Fruit fly (Drosophila melanogaster) whole organism, prepupa: ENCODE data around the gene pod1.

Experiments
- Blimp-1 ChIP-seq: fragments of 200-800 bp; sonication (Bioruptor generic); optimal IDR thresholded peaks from 3 replicates; lab custom pipeline; 2017; ENCODE audit warnings: missing biosample characterization, missing genetic modification characterization, mild to moderate bottlenecking, moderate library complexity, missing genetic modification reagents
- CG10631 ChIP-seq: fragments of 200-800 bp; sonication (Bioruptor generic); optimal IDR thresholded peaks from 2 replicates; lab custom pipeline; 2016; ENCODE audit warnings: missing biosample characterization, missing genetic modification characterization
- CG10669 ChIP-seq: fragments of 200-800 bp; sonication (Bioruptor generic); optimal IDR thresholded peaks from 3 replicates; lab custom pipeline; 2018; ENCODE audit warnings: missing biosample characterization, mild to moderate bottlenecking, missing genetic modification characterization, moderate library complexity
- CG11294 ChIP-seq: fragments of 200-800 bp; sonication (Bioruptor generic); IDR thresholded peaks from 2 replicates; pipeline ENCODE4 v1.3.6; 2022; ENCODE audit warnings: missing biosample characterization, missing genetic modification characterization
- CG11762 ChIP-seq: fragments of 200-800 bp; sonication (Bioruptor generic); optimal IDR thresholded peaks from 3 replicates; lab custom pipeline; 2016; ENCODE audit warnings: missing biosample characterization, missing genetic modification characterization; ENCODE audit not compliant: insufficient read depth
- CG11902 ChIP-seq: fragments of 200-800 bp; sonication (Bioruptor generic); optimal IDR thresholded peaks from 3 replicates; lab custom pipeline; 2016; ENCODE audit warnings: missing biosample characterization, missing genetic modification characterization
- CG15336 ChIP-seq: fragments of 200-800 bp; sonication (Bioruptor generic); IDR thresholded peaks from 2 replicates; pipeline ENCODE4 v1.3.6; 2022; ENCODE audit warnings: missing biosample characterization, missing genetic modification characterization
- CG1621 ChIP-seq: fragments of 200-800 bp; sonication (Bioruptor generic); optimal IDR thresholded peaks from 3 replicates; lab custom pipeline; 2018; ENCODE audit warnings: missing biosample characterization, mild to moderate bottlenecking, missing genetic modification characterization
- CG16779 ChIP-seq: fragments of 200-800 bp; sonication (Bioruptor generic); optimal IDR thresholded peaks from 3 replicates; lab custom pipeline; 2017; ENCODE audit warnings: missing biosample characterization, mild to moderate bottlenecking, missing genetic modification characterization
- CG3032 ChIP-seq: fragments of 200-800 bp; optimal IDR thresholded peaks from 2 replicates; lab custom pipeline; 2019; ENCODE audit warnings: missing biosample characterization, mild to moderate bottlenecking, missing genetic modification characterization, moderate library complexity
- CG31627 ChIP-seq: fragments of 200-800 bp; sonication (Bioruptor generic); optimal IDR thresholded peaks from 3 replicates; lab custom pipeline; 2016; ENCODE audit warnings: missing biosample characterization, missing genetic modification characterization
- CG34406 ChIP-seq: fragments of 200-800 bp; sonication (Bioruptor generic); optimal IDR thresholded peaks from 3 replicates; lab custom pipeline; 2016; ENCODE audit warnings: missing biosample characterization, missing genetic modification characterization
- CG3919 ChIP-seq: fragments of 200-800 bp; sonication (Bioruptor generic); optimal IDR thresholded peaks from 3 replicates; lab custom pipeline; 2016; ENCODE audit warnings: missing biosample characterization, missing genetic modification characterization
- CG4318 ChIP-seq: fragments of 200-800 bp; sonication (Bioruptor generic); optimal IDR thresholded peaks from 3 replicates; lab custom pipeline; 2017; ENCODE audit warnings: missing biosample characterization, mild to moderate bottlenecking, missing genetic modification characterization
- CG6163 ChIP-seq: fragments of 200-800 bp; sonication (Bioruptor generic); IDR thresholded peaks from 3 replicates; pipeline ENCODE4 v1.3.6; 2022; ENCODE audit warnings: missing biosample characterization, missing genetic modification characterization
- CG6276 ChIP-seq: fragments of 200-800 bp; sonication (Bioruptor generic); optimal IDR thresholded peaks from 2 replicates; lab custom pipeline; 2017; ENCODE audit warnings: missing biosample characterization, mild to moderate bottlenecking, missing genetic modification characterization
- CG6792 ChIP-seq: fragments of 200-800 bp; sonication (Bioruptor generic); optimal IDR thresholded peaks from 3 replicates; lab custom pipeline; 2016; ENCODE audit warnings: missing biosample characterization, missing genetic modification characterization
- CG6808 ChIP-seq: fragments of 200-800 bp; sonication (Bioruptor generic); optimal IDR thresholded peaks from 3 replicates; lab custom pipeline; 2017; ENCODE audit warnings: missing biosample characterization, missing genetic modification characterization, mild to moderate bottlenecking, moderate library complexity, missing genetic modification reagents
- CG6854 ChIP-seq: fragments of 200-800 bp; sonication (Bioruptor generic); optimal IDR thresholded peaks from 2 replicates; lab custom pipeline; 2017; ENCODE audit warnings: missing biosample characterization, mild to moderate bottlenecking, missing genetic modification characterization
- CG7368 ChIP-seq: fragments of 200-800 bp; sonication (Bioruptor generic); optimal IDR thresholded peaks from 3 replicates; lab custom pipeline; 2016; ENCODE audit warnings: missing biosample characterization, missing genetic modification characterization
- CG8119 ChIP-seq: fragments of 200-800 bp; sonication (Bioruptor generic); IDR thresholded peaks from 3 replicates; pipeline ENCODE4 v1.3.6; 2022; ENCODE audit warnings: missing biosample characterization, missing genetic modification characterization
- CG8319 ChIP-seq: fragments of 200-800 bp; sonication (Bioruptor generic); optimal IDR thresholded peaks from 3 replicates; lab custom pipeline; 2016; ENCODE audit warnings: missing biosample characterization, missing genetic modification characterization
- CG9139 ChIP-seq: fragments of 200-800 bp; sonication (Bioruptor generic); optimal IDR thresholded peaks from 3 replicates; lab custom pipeline; 2017; ENCODE audit warnings: missing biosample characterization, mild to moderate bottlenecking, missing genetic modification characterization
- Eip93F ChIP-seq: fragments of 200-800 bp; sonication (Bioruptor generic); optimal IDR thresholded peaks from 2 replicates; lab custom pipeline; 2016; ENCODE audit warnings: missing biosample characterization, mild to moderate bottlenecking, missing genetic modification characterization
- Ets21C ChIP-seq: fragments of 200-800 bp; sonication (Bioruptor generic); optimal IDR thresholded peaks from 3 replicates; lab custom pipeline; 2016; ENCODE audit warnings: missing biosample characterization, missing genetic modification characterization
- Ets96B ChIP-seq: fragments of 200-800 bp; optimal IDR thresholded peaks from 2 replicates; lab custom pipeline; 2019; ENCODE audit warnings: missing biosample characterization, mild to moderate bottlenecking, missing genetic modification characterization, moderate library complexity
- Gug ChIP-seq: fragments of 200-800 bp; sonication (Bioruptor generic); IDR thresholded peaks from 2 replicates; pipeline ENCODE4 v1.3.6; 2022; ENCODE audit warnings: missing biosample characterization, missing genetic modification characterization
- Hr39 ChIP-seq: fragments of 200-800 bp; sonication (Bioruptor generic); optimal IDR thresholded peaks from 2 replicates; lab custom pipeline; 2016; ENCODE audit warnings: missing biosample characterization, missing genetic modification characterization
- Hr4 ChIP-seq: fragments of 200-800 bp; sonication (Bioruptor generic); optimal IDR thresholded peaks from 3 replicates; lab custom pipeline; 2016; ENCODE audit warnings: missing biosample characterization, missing genetic modification characterization
- Met ChIP-seq: fragments of 200-800 bp; sonication (Bioruptor generic); optimal IDR thresholded peaks from 3 replicates; lab custom pipeline; 2016; ENCODE audit warnings: missing biosample characterization, missing genetic modification characterization
- OdsH ChIP-seq: fragments of 200-800 bp; sonication (Bioruptor generic); optimal IDR thresholded peaks from 3 replicates; lab custom pipeline; 2016; ENCODE audit warnings: missing biosample characterization, missing genetic modification characterization
- Smox ChIP-seq: fragments of 200-800 bp; sonication (Bioruptor generic); optimal IDR thresholded peaks from 3 replicates; lab custom pipeline; 2016; ENCODE audit warnings: missing biosample characterization, missing genetic modification characterization
- Sox102F ChIP-seq: fragments of 200-800 bp; sonication (Bioruptor generic); optimal IDR thresholded peaks from 2 replicates; lab custom pipeline; 2016; ENCODE audit warnings: missing biosample characterization, mild to moderate bottlenecking, missing genetic modification characterization
- Sox15 ChIP-seq: fragments of 200-800 bp; sonication (Bioruptor generic); optimal IDR thresholded peaks from 3 replicates; lab custom pipeline; 2016; ENCODE audit warnings: missing biosample characterization, missing genetic modification characterization
- achi ChIP-seq: fragments of 200-800 bp; sonication (Bioruptor generic); optimal IDR thresholded peaks from 3 replicates; lab custom pipeline; 2016; ENCODE audit warnings: missing biosample characterization, missing genetic modification characterization
- acj6 ChIP-seq: fragments of 200-800 bp; sonication (Bioruptor generic); optimal IDR thresholded peaks from 3 replicates; lab custom pipeline; 2016; ENCODE audit warnings: missing biosample characterization, missing genetic modification characterization
- cyc ChIP-seq: fragments of 200-800 bp; sonication (Bioruptor generic); optimal IDR thresholded peaks from 3 replicates; lab custom pipeline; 2016; ENCODE audit warnings: missing biosample characterization, missing genetic modification characterization
- dsx ChIP-seq: fragments of 200-800 bp; optimal IDR thresholded peaks from 3 replicates; lab custom pipeline; 2019; ENCODE audit warnings: missing biosample characterization, mild to moderate bottlenecking, missing genetic modification characterization, moderate library complexity; ENCODE audit not compliant: poor library complexity, severe bottlenecking
- eg ChIP-seq: fragments of 200-800 bp; sonication (Bioruptor generic); IDR thresholded peaks from 3 replicates; pipeline ENCODE4 v1.3.6; 2022; ENCODE audit warnings: missing biosample characterization, missing genetic modification characterization
- esn ChIP-seq: fragments of 200-800 bp; sonication (Bioruptor generic); optimal IDR thresholded peaks from 2 replicates; lab custom pipeline; 2016; ENCODE audit warnings: missing biosample characterization, mild to moderate bottlenecking, missing genetic modification characterization, moderate library complexity
- fd59A ChIP-seq: fragments of 200-800 bp; sonication (Bioruptor generic); optimal IDR thresholded peaks from 2 replicates; lab custom pipeline; 2017; ENCODE audit warnings: missing biosample characterization, mild to moderate bottlenecking, missing genetic modification characterization, missing genetic modification reagents
- fd85E ChIP-seq: fragments of 200-800 bp; sonication (Bioruptor generic); optimal IDR thresholded peaks from 3 replicates; lab custom pipeline; 2016; ENCODE audit warnings: missing biosample characterization, missing genetic modification characterization
- fkh ChIP-seq: fragments of 200-800 bp; sonication (Bioruptor generic); optimal IDR thresholded peaks from 3 replicates; lab custom pipeline; 2017; ENCODE audit warnings: missing biosample characterization, mild to moderate bottlenecking, missing genetic modification characterization, moderate library complexity
- lz ChIP-seq: fragments of 200-800 bp; sonication (Bioruptor generic); optimal IDR thresholded peaks from 3 replicates; lab custom pipeline; 2016; ENCODE audit warnings: missing biosample characterization, missing genetic modification characterization
- net ChIP-seq: fragments of 200-800 bp; sonication (Bioruptor generic); optimal IDR thresholded peaks from 3 replicates; lab custom pipeline; 2016; ENCODE audit warnings: missing biosample characterization, missing genetic modification characterization
- spab ChIP-seq: fragments of 200-800 bp; sonication (Bioruptor generic); optimal IDR thresholded peaks from 2 replicates; lab custom pipeline; 2017; ENCODE audit warnings: missing biosample characterization, mild to moderate bottlenecking, missing genetic modification characterization, missing genetic modification reagents
- ss ChIP-seq, 2 experiments: fragments of 200-800 bp; sonication (Bioruptor generic); optimal IDR thresholded peaks; 2 replicates in 1 of 2; 3 replicates in 1 of 2; lab custom pipeline; 2017 to 2018; ENCODE audit warnings: mild to moderate bottlenecking in 2 of 2, missing biosample characterization in 2 of 2, missing genetic modification characterization in 2 of 2, moderate library complexity in 1 of 2
- svp ChIP-seq: fragments of 200-800 bp; sonication (Bioruptor generic); peaks from one replicate; lab custom pipeline; 2016; ENCODE audit warnings: missing biosample characterization, missing genetic modification characterization
- vri ChIP-seq: fragments of 200-800 bp; sonication (Bioruptor generic); optimal IDR thresholded peaks from 3 replicates; lab custom pipeline; 2016; ENCODE audit warnings: missing biosample characterization, mild to moderate bottlenecking, missing genetic modification characterization

pod1 gene

DNA sequence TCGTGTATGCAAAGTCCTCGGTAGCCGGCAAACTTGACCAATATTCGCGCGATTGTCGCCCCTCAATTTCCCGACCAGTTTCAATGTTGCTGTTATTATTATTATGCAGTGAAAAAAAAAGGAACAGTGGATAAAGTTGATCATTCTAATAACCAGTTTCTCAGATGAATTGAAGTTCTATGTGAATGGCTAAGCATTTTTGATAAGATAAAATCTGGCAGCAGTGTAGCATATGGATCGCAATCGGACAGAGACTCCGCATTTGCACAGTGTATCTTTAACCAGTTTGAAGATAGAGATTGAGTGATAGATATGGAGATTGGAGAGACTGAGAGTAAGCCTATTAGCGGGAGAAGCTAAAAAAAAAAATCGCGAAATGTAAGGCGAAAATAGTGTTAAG is 10.1 kb upstream of the pod1 start (continued):
- TF ChIP-seq CG8119 (GFP tag; lab: Robert Waterston, UW) (peak; percentile 93), spab (GFP tag; lab: Kevin White, UChicago) (peak; percentile 25), CG34406 (GFP tag; lab: Kevin White, UChicago) (peak; percentile 56), Met (GFP tag; lab: Kevin White, UChicago) (peak; percentile 62), CG4318 (peak; percentile 90), CG16779 (tag; lab: Kevin White, UChicago) (peak; percentile 43), CG10631 (peak; percentile 71), OdsH (peak; percentile 85)

DNA sequence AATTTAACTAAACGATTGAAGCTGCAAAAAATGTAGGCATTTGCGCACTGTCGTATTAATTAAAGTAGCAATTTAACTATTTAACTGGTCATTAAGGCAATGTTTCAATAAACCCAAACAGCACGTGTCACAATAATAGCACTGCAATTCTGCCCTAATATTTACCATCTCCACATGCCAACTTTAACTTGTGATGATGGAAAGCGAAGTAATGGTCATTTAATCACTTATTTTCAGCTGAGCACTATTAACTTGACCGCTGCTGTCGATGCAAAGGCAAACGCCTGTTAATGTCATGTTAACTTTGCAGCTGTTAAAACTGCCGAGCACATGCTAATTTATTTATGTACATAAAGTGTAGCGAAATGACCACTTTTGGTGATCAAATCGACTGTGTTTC is 9.3 kb upstream of the pod1 start:
- TF ChIP-seq Gug (GFP tag; lab: Robert Waterston, UW) (peak; percentile 82), Hr4 (GFP tag; lab: Kevin White, UChicago) (peak; percentile 87), CG8319 (peak; percentile 37), CG10669 (GFP tag; lab: Kevin White, UChicago) (peak; percentile 65), CG7368 (peak; percentile 68), CG34406 (GFP tag; lab: Kevin White, UChicago) (peak; percentile 44), CG6808 (GFP tag; lab: Kevin White, UChicago) (peak; percentile 45), CG11902 (peak; percentile 43), dsx (peak; percentile 21), CG6163 (GFP tag; lab: Robert Waterston, UW) (peak; percentile 91), CG16779 (tag; lab: Kevin White, UChicago) (peak; percentile 18), Ets21C (GFP tag; lab: Kevin White, UChicago) (peak; percentile 51), spab (GFP tag; lab: Kevin White, UChicago) (peak; percentile 29), CG1621 (peak; percentile 69), Met (GFP tag; lab: Kevin White, UChicago) (peak; percentile 80), fd59A (peak; percentile 46), Sox15 (GFP tag; lab: Kevin White, UChicago) (peak; percentile 44), eg (GFP tag; lab: Robert Waterston, UW) (peak; percentile 94), ss (GFP tag; optimal IDR thresholded peaks at IDR 0.05; lab: Kevin White, UChicago) (peak in 1 of 2 experiments; percentile 26), CG6276 (GFP tag; lab: Kevin White, UChicago) (peak; percentile 65), CG11762 (GFP tag; lab: Kevin White, UChicago) (peak; percentile 71), lz (peak; percentile 67), Eip93F (GFP tag; lab: Kevin White, UChicago) (no peak), Smox (peak; percentile 61), Ets96B (tag; lab: Kevin White, UChicago) (peak; percentile 50), CG15336 (GFP tag; lab: Robert Waterston, UW) (peak; percentile 86), CG31627 (GFP tag; lab: Kevin White, UChicago) (peak; percentile 79), net (peak; percentile 74), CG9139 (no peak), CG4318 (peak; percentile 76), CG3032 (tag; lab: Kevin White, UChicago) (peak; percentile 51), CG6792 (peak; percentile 54), fd85E (GFP tag; lab: Kevin White, UChicago) (no peak), CG8119 (GFP tag; lab: Robert Waterston, UW) (peak; percentile 87), esn (GFP tag; lab: Kevin White, UChicago) (peak; percentile 67), svp (peak; percentile 80), cyc (peak; percentile 78), vri (GFP tag; lab: Kevin White, UChicago) (peak; percentile 33), Blimp-1 (GFP tag; lab: Kevin White, UChicago) (no peak), CG6854 (GFP tag; lab: Kevin White, UChicago) (no peak), acj6 (GFP tag; lab: Kevin White, UChicago) (peak; percentile 79), CG11294 (GFP tag; lab: Robert Waterston, UW) (peak; percentile 74), Sox102F (GFP tag; lab: Kevin White, UChicago) (peak; percentile 54), Hr39 (GFP tag; lab: Kevin White, UChicago) (peak; percentile 78), achi (GFP tag; lab: Kevin White, UChicago) (peak; percentile 76), fkh (peak; percentile 46), CG3919 (peak; percentile 80)
